Fruit fly (Drosophila melanogaster) Kc167 (cell line): ENCODE measurements around the gene cype.

Experiments
- Myc ChIP-seq: fragments of >200 bp; optimal IDR thresholded peaks from 2 replicates; lab custom pipeline; 2017; ENCODE audit warnings: missing external identifiers
- Sin3A ChIP-seq: fragments of >200 bp; optimal IDR thresholded peaks from 2 replicates; lab custom pipeline; 2018; ENCODE audit warnings: missing external identifiers
- h ChIP-seq: fragments of >200 bp; optimal IDR thresholded peaks from 3 replicates; lab custom pipeline; 2018; ENCODE audit warnings: missing external identifiers
- insv ChIP-seq: fragments of >200 bp; optimal IDR thresholded peaks from 3 replicates; lab custom pipeline; 2018; ENCODE audit warnings: missing external identifiers
- psq ChIP-seq: fragments of >200 bp; optimal IDR thresholded peaks from 2 replicates; lab custom pipeline; 2017; ENCODE audit warnings: missing external identifiers
- ttk ChIP-seq: sonication (Bioruptor generic); optimal IDR thresholded peaks from 2 replicates; lab custom pipeline; 2017; ENCODE audit warnings: missing external identifiers

The cype gene

dm6 chr2L:5309369-5309768 lies 17.7 kb upstream of the cype start:
- TF ChIP-seq Sin3A (lab: Kevin White, UChicago) (no peak), ttk (lab: Kevin White, UChicago) (no peak), h (lab: Kevin White, UChicago) (no peak), Myc (no peak), insv (no peak), psq (lab: Kevin White, UChicago) (no peak)

dm6 chr2L:5314630-5315159 lies 12.3 kb upstream of the cype start, which contains the start of gene CG14024:
Gene CG14024 (minus strand): TSS chr2L:5314895.
- no peak for TF ChIP-seq Sin3A (lab: Kevin White, UChicago)
- TF ChIP-seq ttk (lab: Kevin White, UChicago): no peak
- TF ChIP-seq h (lab: Kevin White, UChicago): no peak
- no peak for TF ChIP-seq psq (lab: Kevin White, UChicago)
- TF ChIP-seq insv: no peak
- TF ChIP-seq Myc: no peak

- TF ChIP-seq ttk (lab: Kevin White, UChicago): no peak
Measured at dm6 chr2L:5320063-5320462, 7.0 kb upstream of the cype start.

- TF ChIP-seq Sin3A (lab: Kevin White, UChicago): no peak
Measured at dm6 chr2L:5321014-5321413, 6.0 kb upstream of the cype start.

dm6 chr2L:5324958-5325850 lies 1.8 kb upstream of the cype start:
- TF ChIP-seq insv: no peak
- TF ChIP-seq Myc: no peak
- TF ChIP-seq Sin3A (lab: Kevin White, UChicago): no peak
- no peak for TF ChIP-seq psq (lab: Kevin White, UChicago)
- TF ChIP-seq ttk (lab: Kevin White, UChicago): no peak
- no peak for TF ChIP-seq h (lab: Kevin White, UChicago)

- TF ChIP-seq psq (lab: Kevin White, UChicago) (no peak), h (lab: Kevin White, UChicago) (no peak), insv (no peak), ttk (lab: Kevin White, UChicago) (no peak), Sin3A (lab: Kevin White, UChicago) (no peak), Myc (no peak)
Measured at dm6 chr2L:5327266-5327621, 217 bp downstream of the cype start.

- no peak for TF ChIP-seq psq (lab: Kevin White, UChicago)
- TF ChIP-seq h (lab: Kevin White, UChicago): no peak
- no peak for TF ChIP-seq Myc
- TF ChIP-seq insv: no peak
- TF ChIP-seq ttk (lab: Kevin White, UChicago): no peak
- TF ChIP-seq Sin3A (lab: Kevin White, UChicago): no peak
Measured at dm6 chr2L:5328829-5329499, 1.9 kb downstream of the cype start, which contains the start of gene CG14022. Gene CG14022 (minus strand): TSS chr2L:5328879.

dm6 chr2L:5329557-5329956 lies 2.5 kb downstream of the cype start, which contains the start of gene TotM:
Gene TotM (plus strand): TSS chr2L:5329857.
- no peak for TF ChIP-seq ttk (lab: Kevin White, UChicago)
- TF ChIP-seq h (lab: Kevin White, UChicago): no peak
- TF ChIP-seq Myc: no peak
- TF ChIP-seq insv: no peak
- no peak for TF ChIP-seq Sin3A (lab: Kevin White, UChicago)
- no peak for TF ChIP-seq psq (lab: Kevin White, UChicago)

dm6 chr2L:5332574-5332973 lies 5.5 kb downstream of the cype start:
- TF ChIP-seq Sin3A (lab: Kevin White, UChicago): no peak
- no peak for TF ChIP-seq psq (lab: Kevin White, UChicago)
- TF ChIP-seq insv: no peak
- no peak for TF ChIP-seq h (lab: Kevin White, UChicago)
- no peak for TF ChIP-seq ttk (lab: Kevin White, UChicago)
- no peak for TF ChIP-seq Myc

- TF ChIP-seq h (lab: Kevin White, UChicago) (no peak), Myc (no peak), ttk (lab: Kevin White, UChicago) (no peak), psq (lab: Kevin White, UChicago) (no peak), insv (no peak), Sin3A (lab: Kevin White, UChicago) (no peak)
Measured at dm6 chr2L:5337159-5337558, 10.1 kb downstream of the cype start.

- TF ChIP-seq Sin3A (lab: Kevin White, UChicago) (no peak), insv (no peak), h (lab: Kevin White, UChicago) (no peak), psq (lab: Kevin White, UChicago) (no peak), Myc (no peak), ttk (lab: Kevin White, UChicago) (no peak)
Measured at dm6 chr2L:5338024-5338720, 11.1 kb downstream of the cype start, which contains the start of gene fusl. Gene fusl (minus strand): TSS chr2L:5338073.

- TF ChIP-seq h (lab: Kevin White, UChicago) (no peak), ttk (lab: Kevin White, UChicago) (no peak), Myc (no peak), Sin3A (lab: Kevin White, UChicago) (no peak), psq (lab: Kevin White, UChicago) (no peak), insv (no peak)
Measured at dm6 chr2L:5338721-5339036, 11.7 kb downstream of the cype start.
